Worm (Caenorhabditis elegans) whole organism, young adult: Measurements from ENCODE around the gene chca-1.

Experiments used
- B0336.3 ChIP-seq: fragments of 200-800 bp; sonication (Bioruptor generic); IDR thresholded peaks from 2 replicates; pipeline ENCODE4 v1.3.6; 2022; ENCODE audit warnings: missing genetic modification characterization, missing compliant biosample characterization
- C06A6.2 ChIP-seq: fragments of 200-800 bp; sonication (Bioruptor generic); conservative IDR thresholded peaks from 2 replicates; pipeline ENCODE4 v1.3.6; 2022; ENCODE audit warnings: missing genetic modification characterization, missing compliant biosample characterization
- F23B12.7 ChIP-seq: sonication (generic microtip); optimal IDR thresholded peaks from 2 replicates; lab custom pipeline; 2017; ENCODE audit warnings: missing genetic modification characterization, mild to moderate bottlenecking, missing compliant biosample characterization, antibody characterized with exemption, moderate library complexity; ENCODE audit not compliant: insufficient read depth
- F49E8.2 ChIP-seq: sonication (generic microtip); optimal IDR thresholded peaks from 3 replicates; lab custom pipeline; 2017; ENCODE audit warnings: missing genetic modification characterization, mild to moderate bottlenecking, missing compliant biosample characterization, antibody characterized with exemption, moderate library complexity; ENCODE audit not compliant: insufficient read depth
- F52B5.7 ChIP-seq: sonication (generic microtip); optimal IDR thresholded peaks from 2 replicates; lab custom pipeline; 2016; ENCODE audit warnings: mild to moderate bottlenecking, missing genetic modification characterization, missing compliant biosample characterization
- Y53F4B.3 ChIP-seq: fragments of 200-800 bp; sonication (Bioruptor generic); IDR thresholded peaks from 2 replicates; pipeline ENCODE4 v1.3.6; 2022; ENCODE audit warnings: missing genetic modification reagents, missing genetic modification characterization, missing compliant biosample characterization
- ama-1 ChIP-seq, 3 experiments: fragments of 150-350 bp in 1 of 3; sonication (generic microtip) in 2 of 3; optimal IDR thresholded peaks; 2 replicates each; lab custom pipeline; 2014 to 2018; ENCODE audit warnings: missing biosample characterization in 2 of 3, missing genetic modification characterization in 2 of 3, missing genetic modification reagents in 2 of 3
- atf-7 ChIP-seq: sonication (generic microtip); optimal IDR thresholded peaks from 2 replicates; lab custom pipeline; 2017; ENCODE audit warnings: mild to moderate bottlenecking, missing genetic modification characterization, missing compliant biosample characterization
- attf-5 ChIP-seq: fragments of 200-800 bp; sonication (Bioruptor generic); optimal IDR thresholded peaks from 2 replicates; lab custom pipeline; 2018; ENCODE audit warnings: mild to moderate bottlenecking, missing genetic modification characterization, missing compliant biosample characterization
- ccch-3 ChIP-seq: fragments of 200-800 bp; sonication (Bioruptor generic); optimal IDR thresholded peaks from 2 replicates; lab custom pipeline; 2018; ENCODE audit warnings: mild to moderate bottlenecking, missing genetic modification characterization, missing compliant biosample characterization
- cebp-1 ChIP-seq, 2 experiments: fragments of 200-800 bp in 1 of 2; sonication (Bioruptor generic) in 1 of 2; sonication (generic microtip) in 1 of 2; IDR thresholded peaks in 1 of 2; optimal IDR thresholded peaks in 1 of 2; 2 replicates each; pipeline versions ENCODE4 v1.3.6 to Lab custom; 2017 to 2022; ENCODE audit warnings: missing compliant biosample characterization in 2 of 2, missing genetic modification characterization in 2 of 2, mild to moderate bottlenecking in 1 of 2, missing genetic modification reagents in 1 of 2, moderate library complexity in 1 of 2
- hmg-1.2 ChIP-seq: fragments of 200-800 bp; sonication (Bioruptor generic); IDR thresholded peaks from 2 replicates; pipeline ENCODE4 v1.3.6; 2022; ENCODE audit warnings: missing genetic modification reagents, missing genetic modification characterization, missing compliant biosample characterization
- lin-35 ChIP-seq, 3 experiments: fragments of 150-350 bp in 2 of 3; sonication (generic microtip) in 1 of 3; optimal IDR thresholded peaks; 2 replicates each; lab custom pipeline; 2014 to 2018; ENCODE audit warnings: missing biosample characterization in 3 of 3, missing genetic modification characterization in 3 of 3, missing genetic modification reagents in 3 of 3
- lin-40 ChIP-seq: sonication (generic microtip); optimal IDR thresholded peaks from 2 replicates; lab custom pipeline; 2016; ENCODE audit warnings: missing genetic modification characterization, mild to moderate bottlenecking, missing compliant biosample characterization, missing genotype, missing genetic modification reagents
- lin-54 ChIP-seq: fragments of 200-800 bp; sonication (Bioruptor generic); optimal IDR thresholded peaks from 2 replicates; lab custom pipeline; 2018; ENCODE audit warnings: mild to moderate bottlenecking, missing genetic modification characterization, missing compliant biosample characterization
- nfya-1 ChIP-seq: sonication (generic microtip); optimal IDR thresholded peaks from 2 replicates; lab custom pipeline; 2017; ENCODE audit warnings: antibody characterized with exemption, missing compliant biosample characterization, missing genetic modification characterization, borderline replicate concordance; ENCODE audit not compliant: insufficient read depth
- nfyb-1 ChIP-seq: fragments of 200-800 bp; sonication (Bioruptor generic); IDR thresholded peaks from 2 replicates; pipeline ENCODE4 v1.3.6; 2022; ENCODE audit warnings: missing genetic modification reagents, missing genetic modification characterization, missing compliant biosample characterization
- nhr-27 ChIP-seq: fragments of 200-800 bp; sonication (Bioruptor generic); optimal IDR thresholded peaks from 2 replicates; lab custom pipeline; 2018; ENCODE audit warnings: mild to moderate bottlenecking, missing genetic modification characterization, moderate library complexity, missing compliant biosample characterization
- nhr-80 ChIP-seq: sonication (generic microtip); optimal IDR thresholded peaks from 2 replicates; lab custom pipeline; 2016; ENCODE audit warnings: missing genetic modification characterization, missing compliant biosample characterization
- rcor-1 ChIP-seq: fragments of 200-800 bp; sonication (Bioruptor generic); IDR thresholded peaks from 2 replicates; pipeline ENCODE4 v1.3.6; 2022; ENCODE audit warnings: missing genetic modification reagents, missing genetic modification characterization, missing compliant biosample characterization
- snpc-1.1 ChIP-seq: sonication (generic microtip); optimal IDR thresholded peaks from 2 replicates; lab custom pipeline; 2017; ENCODE audit warnings: missing genetic modification characterization, mild to moderate bottlenecking, missing compliant biosample characterization, antibody characterized with exemption, moderate library complexity, missing genotype, missing genetic modification reagents; ENCODE audit not compliant: insufficient read depth
- snpc-1.3 ChIP-seq: sonication (generic microtip); optimal IDR thresholded peaks from 2 replicates; lab custom pipeline; 2017; ENCODE audit warnings: missing genetic modification characterization, mild to moderate bottlenecking, missing compliant biosample characterization, antibody characterized with exemption, moderate library complexity, missing genotype, missing genetic modification reagents; ENCODE audit not compliant: insufficient read depth
- somi-1 ChIP-seq: fragments of 200-800 bp; sonication (Bioruptor generic); optimal IDR thresholded peaks from 2 replicates; lab custom pipeline; 2018; ENCODE audit warnings: mild to moderate bottlenecking, missing genetic modification characterization, missing compliant biosample characterization
- sptf-2 ChIP-seq: fragments of 200-800 bp; sonication (Bioruptor generic); optimal IDR thresholded peaks from 2 replicates; lab custom pipeline; 2018; ENCODE audit warnings: mild to moderate bottlenecking, missing genetic modification characterization, missing compliant biosample characterization
- tbp1 ChIP-seq: fragments of 200-800 bp; sonication (Bioruptor generic); optimal IDR thresholded peaks from 2 replicates; lab custom pipeline; 2018; ENCODE audit warnings: mild to moderate bottlenecking, missing genetic modification characterization, missing compliant biosample characterization
- unc-62 ChIP-seq: fragments of 150-350 bp; optimal IDR thresholded peaks from 2 replicates; lab custom pipeline; 2014; ENCODE audit warnings: missing biosample characterization, missing genetic modification reagents, missing genetic modification characterization
- zfh-2 ChIP-seq: fragments of 200-800 bp; sonication (Bioruptor generic); conservative IDR thresholded peaks from 2 replicates; pipeline ENCODE4 v1.3.6; 2022; ENCODE audit warnings: missing genetic modification reagents, missing genetic modification characterization, missing compliant biosample characterization
- ztf-18 ChIP-seq: sonication (generic microtip); optimal IDR thresholded peaks from 2 replicates; lab custom pipeline; 2016; ENCODE audit warnings: missing genotype, mild to moderate bottlenecking, missing genetic modification characterization, missing compliant biosample characterization
- ztf-26 ChIP-seq: sonication (generic microtip); optimal IDR thresholded peaks from 2 replicates; lab custom pipeline; 2017; ENCODE audit warnings: missing genetic modification characterization, missing compliant biosample characterization
- ztf-3 ChIP-seq: fragments of 200-800 bp; sonication (Bioruptor generic); optimal IDR thresholded peaks from 2 replicates; lab custom pipeline; 2018; ENCODE audit warnings: mild to moderate bottlenecking, missing genetic modification characterization, missing compliant biosample characterization
- ztf-6 ChIP-seq: fragments of 200-800 bp; sonication (Bioruptor generic); IDR thresholded peaks from 2 replicates; pipeline ENCODE4 v1.3.6; 2022; ENCODE audit warnings: missing genetic modification reagents, missing genetic modification characterization, missing compliant biosample characterization

The chca-1 gene

DNA sequence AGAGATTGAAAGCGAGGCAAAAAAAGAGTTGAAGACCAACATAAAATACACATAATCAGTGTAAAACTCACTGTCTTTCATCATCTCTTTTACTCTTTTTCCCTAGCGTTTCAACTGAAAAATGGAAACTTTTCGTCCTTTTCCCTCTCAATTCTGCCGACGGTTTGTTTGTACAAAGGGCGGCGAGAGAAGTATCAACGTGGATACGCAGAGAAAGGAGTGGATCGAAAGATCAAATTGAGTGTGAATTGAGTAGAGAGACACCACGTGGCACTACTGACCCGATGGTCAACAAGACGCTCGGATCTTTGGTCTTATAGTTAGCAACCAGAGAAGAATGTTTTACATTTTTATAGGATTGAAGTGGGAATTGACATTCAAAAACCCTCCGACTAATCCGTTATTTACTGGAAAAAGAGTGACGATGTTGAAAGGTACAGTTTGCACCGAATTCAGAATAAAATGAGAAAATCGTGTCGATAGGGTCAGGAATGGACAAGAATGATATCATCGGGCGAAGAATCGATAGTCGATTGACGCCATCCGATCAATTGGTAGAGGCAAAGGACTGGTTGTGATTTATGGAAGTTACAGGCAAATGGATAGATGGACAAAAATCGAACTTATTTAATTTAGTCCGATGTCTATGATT is 19.9 kb downstream of the chca-1 start (continued):
- TF ChIP-seq somi-1 (GFP tag; lab: Kevin White, UChicago): peak; percentile 53
- TF ChIP-seq nfya-1: no peak
- no peak for TF ChIP-seq rcor-1
- peak; percentile 24; the same call in 1 of the 2 replicates for TF ChIP-seq hmg-1.2 (GFP tag; lab: Robert Waterston, UW)
- no peak for TF ChIP-seq unc-62 (GFP tag; lab: Kevin White, UChicago)
- TF ChIP-seq tbp1 (GFP tag; lab: Kevin White, UChicago): peak; percentile 23
- no peak for TF ChIP-seq B0336.3 (GFP tag; lab: Robert Waterston, UW)
- TF ChIP-seq attf-5: peak; percentile 35
- TF ChIP-seq ccch-3 (GFP tag; lab: Kevin White, UChicago): no peak
- TF ChIP-seq lin-35 (GFP tag; optimal IDR thresholded peaks at IDR 0.05; lab: Kevin White, UChicago): peak in 1 of 3 experiments; percentile 10
- no peak for TF ChIP-seq snpc-1.3 (tag; lab: Kevin White, UChicago)
- peak; percentile 88 for TF ChIP-seq nhr-80
- TF ChIP-seq snpc-1.1 (tag; lab: Kevin White, UChicago): no peak
- no peak for TF ChIP-seq zfh-2 (GFP tag; lab: Robert Waterston, UW)
- TF ChIP-seq F23B12.7 (tag; lab: Kevin White, UChicago): peak; percentile 37
- TF ChIP-seq, all 124 proteins: peak for 17

ce11 chrIV:9672434-9672833 is 21.2 kb downstream of the chca-1 start:
- TF ChIP-seq ztf-3 (GFP tag; lab: Kevin White, UChicago) (no peak), lin-40 (tag; lab: Kevin White, UChicago) (peak; percentile 53), ztf-26 (tag; lab: Kevin White, UChicago) (peak; percentile 47), cebp-1 (GFP tag; IDR thresholded peaks at IDR 0.05; lab: Robert Waterston, UW) (no peak), cebp-1 (tag; optimal IDR thresholded peaks at IDR 0.05; lab: Kevin White, UChicago) (peak; percentile 33), somi-1 (GFP tag; lab: Kevin White, UChicago) (peak; percentile 82), ama-1 (optimal IDR thresholded peaks at IDR 0.05; lab: Kevin White, UChicago) (no peak), ama-1 (GFP tag; optimal IDR thresholded peaks at IDR 0.05; lab: Kevin White, UChicago) (no peak)
- TF ChIP-seq, all 124 proteins: peak for 4

DNA sequence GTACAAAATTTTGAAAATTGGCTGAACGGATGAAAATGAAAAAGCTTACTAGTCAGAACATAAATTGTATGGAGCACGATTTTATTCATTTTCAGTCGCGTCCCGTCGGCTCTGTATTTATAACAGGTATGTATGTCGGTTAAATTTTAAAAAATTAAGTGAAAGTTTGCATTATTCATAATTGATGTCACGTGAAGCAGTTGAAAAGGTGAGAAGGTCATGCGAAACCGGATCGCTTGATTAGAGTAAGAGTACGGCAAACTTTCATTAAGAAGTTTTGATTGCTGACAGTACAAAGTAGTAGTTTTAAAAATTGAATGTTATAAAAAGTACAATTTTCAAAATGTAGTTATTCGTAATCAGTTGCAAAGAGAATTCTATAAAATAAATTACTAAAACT is 22.0 kb downstream of the chca-1 start:
- TF ChIP-seq zfh-2 (GFP tag; lab: Robert Waterston, UW): no peak
- TF ChIP-seq sptf-2 (GFP tag; lab: Kevin White, UChicago): no peak
- TF ChIP-seq rcor-1: no peak
- TF ChIP-seq attf-5: no peak
- TF ChIP-seq Y53F4B.3 (GFP tag; lab: Robert Waterston, UW): no peak
- no peak for TF ChIP-seq lin-35 (GFP tag; optimal IDR thresholded peaks at IDR 0.05; lab: Kevin White, UChicago)
- no peak for TF ChIP-seq F52B5.7 (tag; lab: Kevin White, UChicago)
- no peak for TF ChIP-seq F49E8.2 (tag; lab: Kevin White, UChicago)
- TF ChIP-seq tbp1 (GFP tag; lab: Kevin White, UChicago): no peak
- TF ChIP-seq ztf-6 (GFP tag; lab: Robert Waterston, UW): no peak
- no peak for TF ChIP-seq C06A6.2
- no peak for TF ChIP-seq lin-54 (GFP tag; lab: Kevin White, UChicago)
- no peak for TF ChIP-seq ztf-18
- TF ChIP-seq atf-7 (tag; lab: Kevin White, UChicago): no peak

DNA sequence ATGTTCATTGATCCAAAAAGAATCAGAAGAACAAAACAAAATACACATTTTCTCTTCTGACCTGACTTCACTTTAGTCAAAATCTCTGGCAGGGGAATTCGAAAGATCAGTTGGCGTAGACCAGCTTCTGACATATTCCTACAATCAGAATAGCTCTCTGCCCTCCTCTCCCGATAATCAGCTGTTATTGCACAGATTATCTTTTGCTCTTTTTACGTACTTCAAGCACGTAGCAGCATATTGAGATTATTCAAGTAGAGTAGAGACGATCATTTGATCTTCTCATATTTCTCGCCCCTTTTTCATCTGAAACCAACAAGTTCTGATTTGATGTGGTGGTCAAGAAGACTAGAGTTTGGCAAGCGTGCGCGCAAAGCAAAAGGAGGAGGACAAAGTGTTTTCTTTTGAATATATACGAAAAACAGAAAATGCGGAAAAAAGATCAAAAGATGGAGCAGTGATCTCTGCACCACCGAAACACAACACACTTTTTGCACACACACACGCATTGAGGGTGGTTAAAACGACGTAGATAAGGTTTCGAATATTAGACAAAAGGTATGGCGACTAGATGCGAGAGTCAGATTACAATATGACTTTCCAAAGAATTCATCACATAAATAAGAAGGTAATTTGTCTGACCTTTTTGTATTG is 22.6 kb downstream of the chca-1 start:
- TF ChIP-seq nfyb-1 (0 out of 2 replicates have a peak, but pooled peaks have one; percentile 8), hmg-1.2 (GFP tag; lab: Robert Waterston, UW) (no peak), nhr-80 (peak; percentile 29), snpc-1.1 (tag; lab: Kevin White, UChicago) (no peak), nhr-27 (tag; lab: Kevin White, UChicago) (no peak)
- TF ChIP-seq, all 124 proteins: peak for 2
